Fruit fly (Drosophila melanogaster) S2 (cell line): ENCODE measurements around the gene dco.

Experiments
- CG8478 ChIP-seq: fragments of >200 bp; optimal IDR thresholded peaks from 2 replicates; lab custom pipeline; 2018
- CTCF ChIP-seq, 2 experiments: fragments of >200 bp; optimal IDR thresholded peaks; 2 replicates each; lab custom pipeline; 2018

dco gene

DNA sequence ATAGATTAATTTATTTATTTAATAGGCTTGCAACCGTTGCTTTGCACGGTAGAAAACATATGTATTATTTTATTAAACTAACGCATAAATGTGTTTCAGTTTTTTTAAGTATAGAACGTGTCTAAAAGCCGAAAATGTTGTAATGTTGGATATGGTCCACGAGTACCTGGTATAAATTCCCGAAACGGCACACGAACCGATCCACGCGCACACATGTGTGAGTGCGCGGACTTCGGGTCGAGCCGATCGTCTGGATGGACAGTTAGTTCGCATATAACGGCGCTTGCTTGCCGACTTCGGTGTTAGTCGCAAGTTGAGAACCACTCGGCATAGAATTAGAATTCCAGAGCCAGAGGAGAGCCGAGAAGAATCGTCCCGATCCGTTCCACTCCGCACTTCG is 12.4 kb downstream of the dco start, which contains the start of gene Alp4:
Gene Alp4 (plus strand): TSS at position 301 of the 400 bp plus-strand sequence.
- TF ChIP-seq CG8478 (lab: Kevin White, UChicago) = no peak
- TF ChIP-seq CTCF (optimal IDR thresholded peaks at IDR 0.05; lab: Kevin White, UChicago) = no peak

DNA sequence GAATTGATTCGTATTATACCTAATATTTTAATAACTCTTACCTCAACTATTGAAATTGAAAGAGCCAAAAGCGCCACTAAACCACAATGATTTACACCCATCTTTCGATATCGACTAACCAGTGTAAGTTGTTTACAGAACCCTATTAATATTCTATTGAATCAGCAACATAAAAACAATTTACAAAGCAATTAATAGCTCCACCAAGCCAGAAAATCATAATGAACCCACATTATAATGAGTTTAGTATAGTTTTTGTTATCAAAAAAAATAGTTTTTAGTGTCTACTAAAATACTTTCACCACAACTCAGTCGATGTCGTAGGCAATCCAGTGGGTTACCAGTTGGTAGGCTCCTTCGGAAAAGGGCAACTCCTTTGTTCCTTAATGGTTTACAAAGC is 16.0 kb downstream of the dco start, which contains the start of gene CG33920:
Gene CG33920 (minus strand): TSS at position 101 of the 400 bp plus-strand sequence.
- TF ChIP-seq CG8478 (lab: Kevin White, UChicago) (no peak), CTCF (optimal IDR thresholded peaks at IDR 0.05; lab: Kevin White, UChicago) (no peak)

DNA sequence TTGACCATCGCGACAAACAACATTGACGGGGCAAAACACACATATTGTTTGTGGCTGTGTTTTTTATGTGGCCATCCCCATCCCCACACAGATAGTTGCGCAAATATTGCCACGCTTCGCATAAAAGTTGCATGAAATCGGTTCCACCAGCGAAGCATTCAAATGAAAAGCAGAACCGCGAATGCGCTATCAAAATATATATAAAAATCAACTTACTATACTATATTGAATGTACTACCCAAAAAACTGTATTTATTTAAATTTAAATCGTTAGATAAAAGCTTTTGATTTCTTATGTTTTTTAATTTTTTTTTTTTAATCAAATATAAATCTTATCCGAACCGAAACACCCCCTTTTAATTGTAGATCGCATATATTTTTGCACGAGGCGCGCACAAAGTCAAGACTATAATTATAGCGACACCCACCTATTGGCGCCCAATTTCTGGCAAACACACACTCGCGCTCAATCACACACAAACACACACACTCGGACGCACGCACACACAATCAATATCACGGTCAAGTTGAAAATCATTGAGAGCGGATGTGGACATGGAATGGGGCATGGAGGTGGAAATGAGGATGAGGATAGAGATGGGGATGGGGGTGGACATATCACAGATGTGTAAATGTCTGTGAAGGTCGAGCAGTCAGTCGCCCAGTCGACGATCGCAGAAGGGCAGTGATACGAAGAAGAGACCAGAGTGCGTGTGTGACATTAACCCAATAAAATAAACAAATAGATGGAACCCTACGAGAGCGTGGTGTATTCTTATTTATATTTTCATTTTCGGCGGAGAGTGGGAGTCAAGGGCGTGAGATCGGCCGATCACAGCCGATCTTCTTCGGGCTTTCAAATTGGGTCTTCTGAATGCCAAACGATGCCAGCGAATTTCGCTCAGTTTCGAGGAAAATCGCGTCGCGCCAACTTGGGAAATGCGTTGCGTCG is 22.3 kb downstream of the dco start, which contains the start of gene CanA1:
Gene CanA1 (plus strand): TSS at position 902 of the 952 bp plus-strand sequence.
- TF ChIP-seq CTCF (optimal IDR thresholded peaks at IDR 0.05; lab: Kevin White, UChicago) (no peak), CG8478 (lab: Kevin White, UChicago) (no peak)

DNA sequence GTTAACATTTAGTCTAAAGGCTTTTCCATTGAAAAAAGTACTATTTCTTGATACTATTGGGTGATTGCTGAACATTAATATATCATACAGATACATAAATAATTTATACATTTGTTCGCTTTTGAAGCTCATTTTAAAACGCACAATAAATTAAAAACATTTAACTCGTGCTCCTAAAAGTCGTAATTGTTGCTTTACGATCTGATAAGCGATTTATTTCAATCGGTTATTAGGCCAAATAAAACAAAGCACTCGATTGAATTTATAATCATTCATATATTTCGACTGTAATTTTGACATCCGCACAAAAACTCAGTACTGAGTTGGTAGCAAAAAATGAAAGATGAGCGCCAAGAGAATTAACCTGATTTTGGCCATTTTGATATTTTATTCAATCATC is 26.0 kb downstream of the dco start, which contains the start of gene CG33773:
Gene CG33773 (plus strand): TSS at position 301 of the 400 bp plus-strand sequence.
- no peak for TF ChIP-seq CTCF (optimal IDR thresholded peaks at IDR 0.05; lab: Kevin White, UChicago)

DNA sequence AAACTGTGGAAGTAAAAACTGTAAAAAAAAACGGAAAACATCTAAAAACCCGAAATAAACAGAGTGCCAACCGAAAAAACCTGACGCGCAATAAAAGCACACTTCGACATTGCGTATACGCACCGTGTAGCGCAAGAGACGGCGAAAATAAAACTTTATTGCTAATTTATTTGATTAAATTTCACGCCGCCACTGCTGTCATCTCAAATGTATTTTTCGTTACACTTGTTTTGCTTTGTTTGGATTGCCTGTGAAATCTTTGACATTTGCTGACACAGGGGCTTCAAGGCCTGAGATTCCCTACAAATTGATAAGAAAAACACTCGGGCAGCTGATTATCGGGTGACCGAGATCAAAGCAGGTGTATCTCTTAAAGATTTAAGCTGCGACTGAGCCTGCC is 40.2 kb downstream of the dco start:
- TF ChIP-seq CG8478 (lab: Kevin White, UChicago) = no peak
- no peak for TF ChIP-seq CTCF (optimal IDR thresholded peaks at IDR 0.05; lab: Kevin White, UChicago)

DNA sequence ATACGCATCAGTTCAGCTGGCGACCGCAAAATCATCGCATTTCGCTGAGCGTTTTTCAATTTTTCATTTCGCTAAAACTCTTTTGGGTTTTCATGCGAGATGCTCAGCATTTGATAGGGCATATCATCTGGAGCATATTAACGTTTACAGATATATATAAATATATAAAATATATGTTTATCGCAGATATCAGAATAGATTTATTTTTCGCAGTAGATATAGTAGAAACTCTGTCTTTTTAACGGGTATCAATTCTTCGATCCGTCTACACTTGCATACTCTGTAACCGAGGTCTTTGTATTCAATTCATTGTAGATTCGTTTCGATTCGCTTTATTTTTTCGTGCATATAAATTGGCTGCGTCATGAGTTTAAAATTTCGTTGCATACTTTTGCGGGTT is 41.3 kb downstream of the dco start:
- TF ChIP-seq CTCF (optimal IDR thresholded peaks at IDR 0.05; lab: Kevin White, UChicago) (no peak), CG8478 (lab: Kevin White, UChicago) (no peak)

DNA sequence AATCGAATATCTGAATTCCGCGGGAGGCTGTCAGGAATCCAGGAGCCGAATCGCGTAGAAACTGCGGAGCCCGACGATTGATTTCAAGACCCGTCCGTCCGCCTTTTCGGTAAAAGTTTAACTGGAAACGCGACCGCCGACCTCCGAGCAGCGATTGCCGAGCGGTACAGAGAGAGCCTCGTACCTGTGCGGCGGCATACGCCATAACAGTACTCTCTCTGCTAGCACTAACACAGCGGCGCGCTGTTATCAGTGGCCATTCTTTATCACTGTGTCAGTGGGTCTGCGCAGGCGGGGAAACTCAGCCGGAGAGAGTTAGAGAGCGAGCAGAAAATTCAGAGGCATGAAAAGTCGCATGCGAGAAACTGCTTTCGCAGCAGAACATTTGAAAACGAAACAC is 44.3 kb downstream of the dco start, which contains the start of gene 5-HT7:
Gene 5-HT7 (minus strand): TSS at position 161 of the 400 bp plus-strand sequence.
- no peak for TF ChIP-seq CTCF (optimal IDR thresholded peaks at IDR 0.05; lab: Kevin White, UChicago)
- no peak for TF ChIP-seq CG8478 (lab: Kevin White, UChicago)

DNA sequence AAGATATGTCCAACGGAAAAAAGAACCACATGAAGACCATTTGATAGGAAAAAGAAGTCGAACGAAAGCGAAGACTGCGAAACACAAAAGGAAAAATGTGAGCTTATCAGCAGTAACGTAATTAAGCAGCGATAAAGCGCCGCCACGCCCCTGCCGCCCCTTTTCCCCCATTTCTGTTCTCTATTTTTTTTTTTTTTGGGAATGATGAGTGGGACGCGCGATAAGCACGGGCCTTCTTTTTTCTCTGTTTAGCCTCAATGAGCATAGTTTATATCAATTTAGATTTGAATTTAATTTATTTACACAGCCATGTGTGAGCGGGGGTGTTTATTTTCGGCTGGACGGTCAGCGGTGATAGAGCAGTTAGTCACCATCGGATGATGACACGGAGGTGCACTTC is 50.9 kb downstream of the dco start:
- no peak for TF ChIP-seq CG8478 (lab: Kevin White, UChicago)

DNA sequence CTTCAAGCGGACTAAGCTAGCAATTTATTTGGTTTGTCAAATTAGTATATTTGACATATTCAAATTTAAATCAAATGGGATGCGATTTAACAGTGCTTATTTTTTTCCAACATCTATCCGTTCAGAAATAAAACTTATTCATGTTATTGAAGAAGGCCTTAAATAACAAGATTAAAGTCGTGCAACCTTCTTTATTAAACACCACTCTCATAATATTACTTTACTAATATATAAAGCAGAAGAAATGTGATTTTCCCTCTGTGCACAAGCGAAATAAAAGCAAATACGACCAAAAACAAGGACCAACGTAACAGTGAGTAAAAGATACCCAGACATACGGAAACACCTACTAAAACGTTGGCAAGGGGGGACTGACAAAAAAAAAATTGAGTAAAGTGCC is 54.4 kb downstream of the dco start:
- TF ChIP-seq CTCF (optimal IDR thresholded peaks at IDR 0.05; lab: Kevin White, UChicago) (no peak), CG8478 (lab: Kevin White, UChicago) (no peak)
